Worm (Caenorhabditis elegans): ENCODE measurements around the gene hil-4.

Gene hil-4

ce11 chrV:4800794-4801193 lies 46.7 kb downstream of the hil-4 start, which contains the start of gene R02F11.1:
Gene R02F11.1 (plus strand): TSS chrV:4801094.
- no peak for TF ChIP-seq pqm-1 (tag; optimal IDR thresholded peaks at IDR 0.05)
- TF ChIP-seq daf-12 (tag; optimal IDR thresholded peaks at IDR 0.05), result no peak
- TF ChIP-seq fkh-10 (GFP tag; optimal IDR thresholded peaks at IDR 0.05), result no peak
- TF ChIP-seq mdl-1 (tag; optimal IDR thresholded peaks at IDR 0.05), result no peak
- no peak for TF ChIP-seq lsy-12 (tag; optimal IDR thresholded peaks at IDR 0.05)
- TF ChIP-seq unc-62 (GFP tag; optimal IDR thresholded peaks at IDR 0.05), result no peak
- no peak for TF ChIP-seq nhr-67 (tag; optimal IDR thresholded peaks at IDR 0.05)
- TF ChIP-seq mml-1 (tag; optimal IDR thresholded peaks at IDR 0.05), result no peak
- TF ChIP-seq eor-1 (tag; optimal IDR thresholded peaks at IDR 0.05), result no peak
- TF ChIP-seq ceh-9 (tag; optimal IDR thresholded peaks at IDR 0.05), result no peak
- no peak for TF ChIP-seq nhr-23 (tag; optimal IDR thresholded peaks at IDR 0.05)
- no peak for TF ChIP-seq unc-39 (tag; optimal IDR thresholded peaks at IDR 0.05)
- TF ChIP-seq elt-3 (tag; optimal IDR thresholded peaks at IDR 0.05), result no peak
- TF ChIP-seq hmg-11 (tag; optimal IDR thresholded peaks at IDR 0.05), result no peak
- no peak for TF ChIP-seq ceh-82 (tag; optimal IDR thresholded peaks at IDR 0.05)
- TF ChIP-seq fkh-2 (tag; optimal IDR thresholded peaks at IDR 0.05), result no peak
- no peak for TF ChIP-seq ztf-11 (tag; optimal IDR thresholded peaks at IDR 0.05)
- TF ChIP-seq egl-5 (tag; optimal IDR thresholded peaks at IDR 0.05), result no peak
- no peak for TF ChIP-seq pha-4 (tag; optimal IDR thresholded peaks at IDR 0.05)
- no peak for TF ChIP-seq zag-1 (tag; optimal IDR thresholded peaks at IDR 0.05)

ce11 chrV:4801943-4802342 lies 47.8 kb downstream of the hil-4 start:
- TF ChIP-seq ceh-28 (tag; optimal IDR thresholded peaks at IDR 0.05) (no peak), elt-1 (tag; optimal IDR thresholded peaks at IDR 0.05) (no peak), unc-39 (tag; optimal IDR thresholded peaks at IDR 0.05) (no peak), fkh-2 (tag; optimal IDR thresholded peaks at IDR 0.05) (no peak), ceh-16 (tag; optimal IDR thresholded peaks at IDR 0.05) (no peak), mdl-1 (tag; optimal IDR thresholded peaks at IDR 0.05) (no peak), elt-2 (tag; optimal IDR thresholded peaks at IDR 0.05) (no peak), nfya-1 (tag; optimal IDR thresholded peaks at IDR 0.05; ENCODE audit: insufficient read depth) (no peak), ama-1 (optimal IDR thresholded peaks at IDR 0.05) (no peak), elt-3 (tag; optimal IDR thresholded peaks at IDR 0.05) (no peak), egl-27 (tag; optimal IDR thresholded peaks at IDR 0.05) (no peak), R02D3.7 (tag; optimal IDR thresholded peaks at IDR 0.05) (no peak), jun-1 (tag; optimal IDR thresholded peaks at IDR 0.05) (no peak), nhr-11 (tag; optimal IDR thresholded peaks at IDR 0.05) (no peak)

Measured in whole organism, L3 larva.